Fruit fly (Drosophila melanogaster) whole organism, pupa: ENCODE measurements around the gene barr.
A peak's percentile ranks its signal among the peaks of the same experiment; 100 is the strongest.

Experiments
- CG10348 ChIP-seq: fragments of 200-800 bp; sonication (Bioruptor generic); IDR thresholded peaks from 2 replicates; pipeline ENCODE4 v1.3.6; 2022; ENCODE audit warnings: missing biosample characterization, missing genetic modification characterization
- CG14655 ChIP-seq: fragments of 200-800 bp; sonication (Bioruptor generic); optimal IDR thresholded peaks from 3 replicates; lab custom pipeline; 2017; ENCODE audit warnings: mild to moderate bottlenecking, missing biosample characterization, missing genetic modification reagents, missing genetic modification characterization
- CG17806 ChIP-seq: fragments of 200-800 bp; sonication (Bioruptor generic); optimal IDR thresholded peaks from 2 replicates; lab custom pipeline; 2018; ENCODE audit warnings: missing biosample characterization, mild to moderate bottlenecking, missing genetic modification characterization, moderate library complexity
- CG4496 ChIP-seq: fragments of 200-800 bp; sonication (Bioruptor generic); IDR thresholded peaks from 3 replicates; pipeline ENCODE4 v1.3.6; 2022; ENCODE audit warnings: missing biosample characterization, missing genetic modification characterization
- CG8301 ChIP-seq: fragments of 200-800 bp; sonication (Bioruptor generic); optimal IDR thresholded peaks from 2 replicates; lab custom pipeline; 2018; ENCODE audit warnings: missing biosample characterization, mild to moderate bottlenecking, missing genetic modification characterization
- CG9948 ChIP-seq: fragments of 200-800 bp; sonication (Bioruptor generic); optimal IDR thresholded peaks from 2 replicates; lab custom pipeline; 2018; ENCODE audit warnings: missing biosample characterization, mild to moderate bottlenecking, missing genetic modification characterization, moderate library complexity
- EcR ChIP-seq: fragments of 200-800 bp; sonication (Bioruptor generic); optimal IDR thresholded peaks from 3 replicates; lab custom pipeline; 2019; ENCODE audit warnings: missing biosample characterization, missing genetic modification characterization, mild to moderate bottlenecking, moderate library complexity, missing genetic modification reagents
- fd96Ca ChIP-seq: fragments of 200-800 bp; sonication (Bioruptor generic); IDR thresholded peaks from 3 replicates; pipeline ENCODE4 v1.3.6; 2022; ENCODE audit warnings: missing biosample characterization, missing genetic modification characterization
- gl ChIP-seq: fragments of 200-800 bp; sonication (Bioruptor generic); optimal IDR thresholded peaks from 2 replicates; lab custom pipeline; 2018; ENCODE audit warnings: missing biosample characterization, mild to moderate bottlenecking, missing genetic modification characterization
- rn ChIP-seq: fragments of 200-800 bp; sonication (Bioruptor generic); IDR thresholded peaks from 2 replicates; pipeline ENCODE4 v1.3.6; 2022; ENCODE audit warnings: missing biosample characterization, missing genetic modification characterization

dm6 chr2L:20080772-20081171, 19.6 kb upstream of the barr start:
- TF ChIP-seq gl (tag; lab: Kevin White, UChicago) (peak; percentile 5), CG9948 (tag; lab: Kevin White, UChicago) (no peak), CG10348 (no peak), CG17806 (tag; lab: Kevin White, UChicago) (no peak), rn (GFP tag; lab: Robert Waterston, UW) (no peak), CG8301 (tag; lab: Kevin White, UChicago) (no peak), fd96Ca (GFP tag; lab: Robert Waterston, UW) (no peak), EcR (no peak), CG4496 (GFP tag; lab: Robert Waterston, UW) (0 out of 3 replicates have a peak, but pooled peaks have one; percentile 24), CG14655 (GFP tag; lab: Kevin White, UChicago) (no peak)
